Worm (Caenorhabditis elegans) whole organism, L4/young adult: ENCODE measurements around the gene ceh-99.

Experiments used
- dao-5 ChIP-seq: sonication (generic microtip); optimal IDR thresholded peaks from 2 replicates; lab custom pipeline; 2016; ENCODE audit warnings: missing genotype, missing genetic modification characterization, moderate library complexity, missing compliant biosample characterization
- him-1 ChIP-seq: sonication (generic microtip); optimal IDR thresholded peaks from 2 replicates; lab custom pipeline; 2016; ENCODE audit warnings: missing genotype, missing genetic modification reagents, missing genetic modification characterization, missing compliant biosample characterization

ce11 chrII:12489903-12490302, 29.9 kb upstream of the ceh-99 start, which contains the start of gene T21B4.15:
- TF ChIP-seq dao-5 (tag; lab: Kevin White, UChicago) = no peak
- TF ChIP-seq him-1 (tag; lab: Kevin White, UChicago) = no peak
